Fruit fly (Drosophila melanogaster) whole organism, embryonic: ENCODE results near the gene Ppm1.

Experiments used
- Atf-2 ChIP-seq: fragments of 200-800 bp; sonication (Bioruptor generic); optimal IDR thresholded peaks from 2 replicates; lab custom pipeline; 2016; ENCODE audit warnings: missing biosample characterization, missing genetic modification characterization
- CG1024 ChIP-seq: fragments of 200-800 bp; sonication (Bioruptor generic); IDR thresholded peaks from 2 replicates; pipeline ENCODE4 v1.3.6; 2022; ENCODE audit warnings: missing biosample characterization, missing genetic modification characterization
- CG10267 ChIP-seq: fragments of 200-800 bp; sonication (Bioruptor generic); optimal IDR thresholded peaks from 2 replicates; lab custom pipeline; 2018; ENCODE audit warnings: missing biosample characterization, mild to moderate bottlenecking, missing genetic modification characterization, moderate library complexity
- CG10654 ChIP-seq: fragments of 200-800 bp; sonication (Bioruptor generic); optimal IDR thresholded peaks from 2 replicates; lab custom pipeline; 2016; ENCODE audit warnings: missing biosample characterization, missing genetic modification characterization
- CG11093 ChIP-seq: fragments of 200-800 bp; sonication (Bioruptor generic); IDR thresholded peaks from 3 replicates; pipeline ENCODE4 v1.3.6; 2022; ENCODE audit warnings: missing biosample characterization, missing genetic modification characterization
- CG15269 ChIP-seq: fragments of 200-800 bp; sonication (Bioruptor generic); optimal IDR thresholded peaks from 2 replicates; lab custom pipeline; 2018; ENCODE audit warnings: missing biosample characterization, mild to moderate bottlenecking, missing genetic modification characterization, moderate library complexity
- CG15696 ChIP-seq: fragments of 200-800 bp; sonication (Bioruptor generic); optimal IDR thresholded peaks from 2 replicates; lab custom pipeline; 2019; ENCODE audit warnings: missing biosample characterization, mild to moderate bottlenecking, missing genetic modification characterization, moderate library complexity
- CG16813 ChIP-seq: fragments of 200-800 bp; sonication (Bioruptor generic); IDR thresholded peaks from 3 replicates; pipeline ENCODE4 v1.3.6; 2022; ENCODE audit warnings: missing biosample characterization, missing genetic modification characterization; ENCODE audit not compliant: partially characterized antibody
- CG17361 ChIP-seq: fragments of 200-800 bp; sonication (Bioruptor generic); IDR thresholded peaks from 3 replicates; pipeline ENCODE4 v1.3.6; 2022; ENCODE audit warnings: missing biosample characterization, missing genetic modification characterization
- CG18476 ChIP-seq: fragments of 200-800 bp; sonication (Bioruptor generic); optimal IDR thresholded peaks from 2 replicates; lab custom pipeline; 2016; ENCODE audit warnings: missing biosample characterization, mild to moderate bottlenecking, missing genetic modification characterization
- CG2678 ChIP-seq: fragments of 200-800 bp; sonication (Bioruptor generic); optimal IDR thresholded peaks from 3 replicates; lab custom pipeline; 2019; ENCODE audit warnings: missing biosample characterization, mild to moderate bottlenecking, missing genetic modification characterization, moderate library complexity
- CG30020 ChIP-seq: fragments of 200-800 bp; optimal IDR thresholded peaks from 2 replicates; lab custom pipeline; 2019; ENCODE audit warnings: missing biosample characterization, mild to moderate bottlenecking, missing genetic modification characterization, moderate library complexity
- CG32532 ChIP-seq: fragments of 200-800 bp; sonication (Bioruptor generic); IDR thresholded peaks from 2 replicates; pipeline ENCODE4 v1.3.6; 2022; ENCODE audit warnings: missing biosample characterization, missing genetic modification characterization
- CG33213 ChIP-seq: fragments of 200-800 bp; sonication (Bioruptor generic); optimal IDR thresholded peaks from 3 replicates; lab custom pipeline; 2016; ENCODE audit warnings: missing biosample characterization, missing genetic modification characterization
- CG4282 ChIP-seq: fragments of 200-800 bp; sonication (Bioruptor generic); optimal IDR thresholded peaks from 2 replicates; lab custom pipeline; 2016; ENCODE audit warnings: missing biosample characterization, missing genetic modification characterization
- CG7556 ChIP-seq: fragments of 200-800 bp; sonication (Bioruptor generic); optimal IDR thresholded peaks from 2 replicates; lab custom pipeline; 2017; ENCODE audit warnings: missing biosample characterization, mild to moderate bottlenecking, missing genetic modification characterization
- CG8281 ChIP-seq: fragments of 200-800 bp; sonication (Bioruptor generic); optimal IDR thresholded peaks from 2 replicates; lab custom pipeline; 2018; ENCODE audit warnings: missing biosample characterization, mild to moderate bottlenecking, missing genetic modification characterization, moderate library complexity
- CG9817 ChIP-seq: fragments of 200-800 bp; sonication (Bioruptor generic); optimal IDR thresholded peaks from 2 replicates; lab custom pipeline; 2018; ENCODE audit warnings: missing biosample characterization, mild to moderate bottlenecking, missing genetic modification characterization, moderate library complexity
- CG9876 ChIP-seq: fragments of 200-800 bp; sonication (Bioruptor generic); optimal IDR thresholded peaks from 2 replicates; lab custom pipeline; 2016; ENCODE audit warnings: missing biosample characterization, missing genetic modification characterization
- CTCF ChIP-seq: fragments of 200-800 bp; sonication (Bioruptor generic); optimal IDR thresholded peaks from 2 replicates; lab custom pipeline; 2017; ENCODE audit warnings: missing biosample characterization, mild to moderate bottlenecking, missing genetic modification characterization, moderate library complexity
- CoRest ChIP-seq: fragments of 200-800 bp; sonication (Bioruptor generic); optimal IDR thresholded peaks from 3 replicates; lab custom pipeline; 2018; ENCODE audit warnings: missing biosample characterization, mild to moderate bottlenecking, missing genetic modification characterization, moderate library complexity
- E2f1 ChIP-seq: fragments of 200-800 bp; sonication (Bioruptor generic); IDR thresholded peaks from 2 replicates; pipeline ENCODE4 v1.3.6; 2022; ENCODE audit warnings: missing biosample characterization, missing genetic modification characterization
- Hr51 ChIP-seq, 2 experiments: fragments of 200-800 bp; sonication (Bioruptor generic); optimal IDR thresholded peaks; 2 replicates in 1 of 2; 3 replicates in 1 of 2; lab custom pipeline; 2016 to 2018; ENCODE audit warnings: missing biosample characterization in 2 of 2, missing genetic modification characterization in 2 of 2, mild to moderate bottlenecking in 1 of 2, moderate library complexity in 1 of 2
- MESR4 ChIP-seq: fragments of 200-800 bp; sonication (Bioruptor generic); optimal IDR thresholded peaks from 2 replicates; lab custom pipeline; 2018; ENCODE audit warnings: missing biosample characterization, mild to moderate bottlenecking, missing genetic modification characterization, moderate library complexity
- Meics ChIP-seq: fragments of 200-800 bp; sonication (Bioruptor generic); optimal IDR thresholded peaks from 2 replicates; lab custom pipeline; 2017; ENCODE audit warnings: missing biosample characterization, mild to moderate bottlenecking, missing genetic modification characterization
- Nf-YB ChIP-seq: fragments of 200-800 bp; sonication (Bioruptor generic); optimal IDR thresholded peaks from 3 replicates; lab custom pipeline; 2019; ENCODE audit warnings: missing biosample characterization, mild to moderate bottlenecking, missing genetic modification characterization, moderate library complexity
- NfI ChIP-seq: fragments of 200-800 bp; sonication (Bioruptor generic); optimal IDR thresholded peaks from 3 replicates; lab custom pipeline; 2018; ENCODE audit warnings: missing biosample characterization, mild to moderate bottlenecking, missing genetic modification characterization, moderate library complexity
- Opbp ChIP-seq: fragments of 200-800 bp; sonication (Bioruptor generic); IDR thresholded peaks from 3 replicates; pipeline ENCODE4 v1.3.6; 2022; ENCODE audit warnings: missing biosample characterization, missing genetic modification characterization; ENCODE audit not compliant: partially characterized antibody
- Rfx ChIP-seq: fragments of 200-800 bp; sonication (Bioruptor generic); IDR thresholded peaks from 2 replicates; pipeline ENCODE4 v1.3.6; 2022; ENCODE audit warnings: missing biosample characterization, missing genetic modification characterization
- Spps ChIP-seq: fragments of 200-800 bp; sonication (Bioruptor generic); optimal IDR thresholded peaks from 2 replicates; lab custom pipeline; 2018; ENCODE audit warnings: missing biosample characterization, mild to moderate bottlenecking, missing genetic modification characterization
- Sry-δ ChIP-seq: fragments of 200-800 bp; sonication (Bioruptor generic); optimal IDR thresholded peaks from 2 replicates; lab custom pipeline; 2016; ENCODE audit warnings: missing biosample characterization, missing genetic modification characterization
- Trl ChIP-seq, 3 experiments: fragments of >200 bp in 2 of 3; fragments of 200-800 bp in 1 of 3; sonication (Bioruptor generic) in 1 of 3; optimal IDR thresholded peaks; 2 replicates in 1 of 3; 3 replicates in 2 of 3; lab custom pipeline; 2016 to 2017; ENCODE audit warnings: missing biosample characterization in 1 of 3, missing genetic modification characterization in 1 of 3
- ab ChIP-seq: fragments of 200-800 bp; sonication (Bioruptor generic); optimal IDR thresholded peaks from 2 replicates; lab custom pipeline; 2016; ENCODE audit warnings: missing biosample characterization, missing genetic modification characterization
- amos ChIP-seq: fragments of 200-800 bp; sonication (Bioruptor generic); IDR thresholded peaks from 2 replicates; pipeline ENCODE4 v1.3.6; 2022; ENCODE audit warnings: missing biosample characterization, missing genetic modification characterization; ENCODE audit not compliant: partially characterized antibody
- ato ChIP-seq: fragments of 200-800 bp; sonication (Bioruptor generic); IDR thresholded peaks from 2 replicates; pipeline ENCODE4 v1.3.6; 2022; ENCODE audit warnings: missing biosample characterization, missing genetic modification characterization; ENCODE audit not compliant: partially characterized antibody
- bigmax ChIP-seq: fragments of 200-800 bp; sonication (Bioruptor generic); optimal IDR thresholded peaks from 2 replicates; lab custom pipeline; 2018; ENCODE audit warnings: missing biosample characterization, mild to moderate bottlenecking, missing genetic modification characterization
- dysf ChIP-seq: fragments of 200-800 bp; sonication (Bioruptor generic); IDR thresholded peaks from 3 replicates; pipeline ENCODE4 v1.3.6; 2022; ENCODE audit warnings: missing biosample characterization, missing genetic modification characterization
- emc ChIP-seq: fragments of 200-800 bp; sonication (Bioruptor generic); optimal IDR thresholded peaks from 2 replicates; lab custom pipeline; 2016; ENCODE audit warnings: missing biosample characterization, missing genetic modification characterization
- exex ChIP-seq: fragments of 200-800 bp; sonication (Bioruptor generic); optimal IDR thresholded peaks from 4 replicates; lab custom pipeline; 2018; ENCODE audit warnings: missing biosample characterization, mild to moderate bottlenecking, missing genetic modification characterization, moderate library complexity
- fd64A ChIP-seq: fragments of 200-800 bp; sonication (Bioruptor generic); optimal IDR thresholded peaks from 3 replicates; lab custom pipeline; 2018; ENCODE audit warnings: missing biosample characterization, mild to moderate bottlenecking, missing genetic modification characterization
- gcm ChIP-seq: fragments of 200-800 bp; sonication (Bioruptor generic); optimal IDR thresholded peaks from 2 replicates; lab custom pipeline; 2019; ENCODE audit warnings: missing biosample characterization, mild to moderate bottlenecking, missing genetic modification characterization, moderate library complexity
- ham ChIP-seq: fragments of 200-800 bp; sonication (Bioruptor generic); IDR thresholded peaks from 2 replicates; pipeline ENCODE4 v1.3.6; 2022; ENCODE audit warnings: missing biosample characterization, missing genetic modification characterization
- hb ChIP-seq: fragments of 200-800 bp; sonication (Bioruptor generic); IDR thresholded peaks from 3 replicates; pipeline ENCODE4 v1.3.6; 2022; ENCODE audit warnings: missing biosample characterization, missing genetic modification characterization; ENCODE audit not compliant: partially characterized antibody
- lab ChIP-seq: fragments of 200-800 bp; sonication (Bioruptor generic); optimal IDR thresholded peaks from 3 replicates; lab custom pipeline; 2017; ENCODE audit warnings: missing biosample characterization, missing genetic modification characterization, mild to moderate bottlenecking, moderate library complexity, missing genetic modification reagents
- lmd ChIP-seq: fragments of 200-800 bp; sonication (Bioruptor generic); IDR thresholded peaks from 2 replicates; pipeline ENCODE4 v1.3.6; 2022; ENCODE audit warnings: missing biosample characterization, missing genetic modification characterization
- pnt ChIP-seq: fragments of 200-800 bp; sonication (Bioruptor generic); optimal IDR thresholded peaks from 3 replicates; lab custom pipeline; 2016; ENCODE audit warnings: missing biosample characterization, missing genetic modification characterization
- ro ChIP-seq: fragments of 200-800 bp; sonication (Bioruptor generic); IDR thresholded peaks from 2 replicates; pipeline ENCODE4 v1.3.6; 2022; ENCODE audit warnings: missing biosample characterization, missing genetic modification characterization
- row ChIP-seq: fragments of 200-800 bp; sonication (Bioruptor generic); IDR thresholded peaks from 3 replicates; pipeline ENCODE4 v1.3.6; 2022; ENCODE audit warnings: missing biosample characterization, missing genetic modification characterization
- sens ChIP-seq: fragments of 200-800 bp; sonication (Bioruptor generic); peaks from one replicate; lab custom pipeline; 2016; ENCODE audit warnings: missing biosample characterization, missing genetic modification characterization
- sna ChIP-seq: fragments of 200-800 bp; sonication (Bioruptor generic); IDR thresholded peaks from 2 replicates; pipeline ENCODE4 v1.3.6; 2022; ENCODE audit warnings: missing biosample characterization, missing genetic modification characterization; ENCODE audit not compliant: partially characterized antibody
- unc-4 ChIP-seq: fragments of 200-800 bp; sonication (Bioruptor generic); IDR thresholded peaks from 2 replicates; pipeline ENCODE4 v1.3.6; 2022; ENCODE audit warnings: missing biosample characterization, missing genetic modification characterization; ENCODE audit not compliant: partially characterized antibody

Gene Ppm1

dm6 chr3L:604701-605100 is 23.6 kb downstream of the Ppm1 start (continued):
- TF ChIP-seq unc-4 (peak; percentile 68), E2f1 (GFP tag; lab: Robert Waterston, UW) (no peak), CG17361 (GFP tag; lab: Robert Waterston, UW) (no peak), Opbp (no peak), ato (GFP tag; lab: Robert Waterston, UW) (0 out of 2 replicates have a peak, but pooled peaks have one; percentile 40), CG9876 (GFP tag; lab: Kevin White, UChicago) (no peak), CG4282 (GFP tag; lab: Kevin White, UChicago) (no peak), Rfx (no peak), row (GFP tag; lab: Robert Waterston, UW) (peak; percentile 23; the same call in 1 of the 3 replicates), CG9817 (tag; lab: Kevin White, UChicago) (no peak), Hr51 (GFP tag; optimal IDR thresholded peaks at IDR 0.05; lab: Kevin White, UChicago) (no peak), CG18476 (GFP tag; lab: Kevin White, UChicago) (no peak), Spps (no peak), Trl (optimal IDR thresholded peaks at IDR 0.05; lab: Kevin White, UChicago) (no peak), Trl (GFP tag; optimal IDR thresholded peaks at IDR 0.05; lab: Kevin White, UChicago) (no peak), sens (GFP tag; lab: Kevin White, UChicago) (peak; percentile 18), CG10267 (peak; percentile 18), exex (peak; percentile 64), pnt (GFP tag; lab: Kevin White, UChicago) (no peak), ro (GFP tag; lab: Robert Waterston, UW) (no peak), dysf (GFP tag; lab: Robert Waterston, UW) (no peak), lab (no peak), NfI (GFP tag; lab: Kevin White, UChicago) (no peak), CG15696 (no peak), gcm (GFP tag; lab: Kevin White, UChicago) (peak; percentile 54), Atf-2 (GFP tag; lab: Kevin White, UChicago) (no peak), lmd (GFP tag; lab: Robert Waterston, UW) (no peak), CG7556 (GFP tag; lab: Kevin White, UChicago) (no peak), CG30020 (tag; lab: Kevin White, UChicago) (no peak), CoRest (no peak), ab (GFP tag; lab: Kevin White, UChicago) (no peak), CG32532 (GFP tag; lab: Robert Waterston, UW) (no peak), CG8281 (tag; lab: Kevin White, UChicago) (no peak), CG2678 (no peak), CG15269 (tag; lab: Kevin White, UChicago) (no peak), CTCF (peak; percentile 80), bigmax (no peak), CG1024 (GFP tag; lab: Robert Waterston, UW) (no peak), fd64A (GFP tag; lab: Kevin White, UChicago) (no peak), CG10654 (no peak), hb (GFP tag; lab: Robert Waterston, UW) (no peak), emc (GFP tag; lab: Kevin White, UChicago) (no peak), MESR4 (GFP tag; lab: Kevin White, UChicago) (no peak), Nf-YB (GFP tag; lab: Kevin White, UChicago) (no peak), ham (GFP tag; lab: Robert Waterston, UW) (no peak), Meics (no peak), Sry-δ (GFP tag; lab: Kevin White, UChicago) (peak; percentile 22), CG33213 (no peak), sna (no peak), CG11093 (GFP tag; lab: Robert Waterston, UW) (no peak), amos (GFP tag; lab: Robert Waterston, UW) (peak; percentile 52; the same call in 1 of the 2 replicates), CG16813 (GFP tag; lab: Robert Waterston, UW) (no peak)
